Worm (Caenorhabditis elegans) whole organism, L1 larva: Measurements from ENCODE around the gene mdt-1.2.
A peak's percentile ranks its signal among the peaks of the same experiment; 100 is the strongest.

Source experiments
- C34B4.2 ChIP-seq: sonication (generic microtip); optimal IDR thresholded peaks from 2 replicates; lab custom pipeline; 2017; ENCODE audit warnings: mild to moderate bottlenecking, missing genetic modification characterization, missing compliant biosample characterization
- F16B12.6 ChIP-seq: fragments of 150-350 bp; optimal IDR thresholded peaks from 2 replicates; lab custom pipeline; 2014; ENCODE audit warnings: missing biosample characterization, missing genetic modification characterization
- Y116A8C.19 ChIP-seq: sonication (generic microtip); optimal IDR thresholded peaks from 2 replicates; lab custom pipeline; 2016; ENCODE audit warnings: missing compliant biosample characterization, missing genetic modification characterization, borderline replicate concordance
- aha-1 ChIP-seq: fragments of 150-350 bp; optimal IDR thresholded peaks from 2 replicates; lab custom pipeline; 2014; ENCODE audit warnings: missing biosample characterization, missing genetic modification characterization
- blmp-1 ChIP-seq: fragments of 150-350 bp; optimal IDR thresholded peaks from 2 replicates; lab custom pipeline; 2014; ENCODE audit warnings: missing biosample characterization, missing genetic modification characterization
- ceh-63 ChIP-seq: fragments of 200-800 bp; sonication (Bioruptor generic); optimal IDR thresholded peaks from 2 replicates; lab custom pipeline; 2018; ENCODE audit warnings: mild to moderate bottlenecking, missing genetic modification characterization, missing compliant biosample characterization
- ceh-8 ChIP-seq: fragments of 200-800 bp; sonication (Bioruptor generic); optimal IDR thresholded peaks from 2 replicates; lab custom pipeline; 2018; ENCODE audit warnings: mild to moderate bottlenecking, missing genetic modification characterization, moderate library complexity, missing compliant biosample characterization
- ceh-82 ChIP-seq, 3 experiments: fragments of 150-350 bp in 1 of 3; sonication (generic microtip) in 2 of 3; optimal IDR thresholded peaks; 2 replicates each; lab custom pipeline; 2014 to 2017; ENCODE audit warnings: missing biosample characterization in 3 of 3, missing genetic modification characterization in 3 of 3
- ceh-90 ChIP-seq: sonication (generic microtip); optimal IDR thresholded peaks from 2 replicates; lab custom pipeline; 2016; ENCODE audit warnings: missing genetic modification characterization, missing compliant biosample characterization
- dsc-1 ChIP-seq: sonication (generic microtip); optimal IDR thresholded peaks from 2 replicates; lab custom pipeline; 2016; ENCODE audit warnings: mild to moderate bottlenecking, missing genetic modification characterization, missing compliant biosample characterization
- efl-1 ChIP-seq, 4 experiments: fragments of 150-350 bp; optimal IDR thresholded peaks in 3 of 4; peaks in 1 of 4; 1 replicate in 1 of 4; 2 replicates in 3 of 4; lab custom pipeline; 2014; ENCODE audit warnings: missing biosample characterization in 2 of 4, missing genetic modification characterization in 2 of 4, missing genetic modification reagents in 2 of 4
- efl-3 ChIP-seq: fragments of 200-800 bp; sonication (Bioruptor generic); optimal IDR thresholded peaks from 2 replicates; lab custom pipeline; 2018; ENCODE audit warnings: mild to moderate bottlenecking, missing genetic modification characterization, missing compliant biosample characterization
- egl-27 ChIP-seq, 2 experiments: fragments of 150-350 bp in 1 of 2; sonication (generic microtip); optimal IDR thresholded peaks; 3 replicates each; lab custom pipeline; 2017 to 2018; ENCODE audit warnings: missing biosample characterization in 2 of 2, missing genetic modification characterization in 2 of 2, missing genetic modification reagents in 2 of 2
- elt-2 ChIP-seq: sonication (generic microtip); optimal IDR thresholded peaks from 2 replicates; lab custom pipeline; 2016; ENCODE audit warnings: missing genetic modification characterization, mild to moderate bottlenecking, inconsistent platforms, missing compliant biosample characterization, missing genetic modification reagents
- fkh-10 ChIP-seq: sonication (generic microtip); optimal IDR thresholded peaks from 2 replicates; lab custom pipeline; 2017; ENCODE audit warnings: missing biosample characterization, missing genetic modification reagents, missing genetic modification characterization
- fkh-8 ChIP-seq: sonication (generic microtip); optimal IDR thresholded peaks from 2 replicates; lab custom pipeline; 2016; ENCODE audit warnings: mild to moderate bottlenecking, missing genetic modification characterization, missing compliant biosample characterization
- hlh-17 ChIP-seq: fragments of 200-800 bp; sonication (Bioruptor generic); optimal IDR thresholded peaks from 2 replicates; lab custom pipeline; 2018; ENCODE audit warnings: missing genetic modification characterization, mild to moderate bottlenecking, missing compliant biosample characterization, moderate library complexity, borderline replicate concordance
- hlh-4 ChIP-seq: sonication (generic microtip); optimal IDR thresholded peaks from 2 replicates; lab custom pipeline; 2016; ENCODE audit warnings: mild to moderate bottlenecking, missing genetic modification characterization, missing compliant biosample characterization
- hpl-2 ChIP-seq: fragments of 150-350 bp; optimal IDR thresholded peaks from 2 replicates; lab custom pipeline; 2014; ENCODE audit warnings: missing biosample characterization, missing genetic modification reagents, missing genetic modification characterization
- irx-1 ChIP-seq: sonication (generic microtip); optimal IDR thresholded peaks from 2 replicates; lab custom pipeline; 2016; ENCODE audit warnings: missing genetic modification characterization, missing compliant biosample characterization
- isw-1 ChIP-seq: fragments of 200-800 bp; sonication (Bioruptor generic); IDR thresholded peaks from 2 replicates; pipeline ENCODE4 v1.3.6; 2022; ENCODE audit warnings: missing genetic modification characterization, missing compliant biosample characterization
- lin-15B ChIP-seq: fragments of 150-350 bp; sonication (generic microtip); optimal IDR thresholded peaks from 3 replicates; lab custom pipeline; 2014; ENCODE audit warnings: missing biosample characterization, missing genetic modification characterization
- lin-35 ChIP-seq, 2 experiments: fragments of 150-350 bp; optimal IDR thresholded peaks; 2 replicates each; lab custom pipeline; 2014; ENCODE audit warnings: missing biosample characterization in 2 of 2, missing genetic modification characterization in 2 of 2, missing genetic modification reagents in 2 of 2
- lin-39 ChIP-seq: fragments of 150-350 bp; optimal IDR thresholded peaks from 2 replicates; lab custom pipeline; 2014; ENCODE audit warnings: missing biosample characterization, missing genetic modification reagents, missing genetic modification characterization
- lir-3 ChIP-seq: sonication (generic microtip); optimal IDR thresholded peaks from 2 replicates; lab custom pipeline; 2016; ENCODE audit warnings: mild to moderate bottlenecking, missing genetic modification characterization, moderate library complexity, missing compliant biosample characterization; ENCODE audit not compliant: poor library complexity
- mab-9 ChIP-seq: fragments of 200-800 bp; sonication (Bioruptor generic); IDR thresholded peaks from 2 replicates; pipeline ENCODE4 v1.3.6; 2022; ENCODE audit warnings: missing genetic modification reagents, missing genetic modification characterization, missing compliant biosample characterization
- mef-2 ChIP-seq: fragments of 150-350 bp; optimal IDR thresholded peaks from 2 replicates; lab custom pipeline; 2014; ENCODE audit warnings: missing biosample characterization, missing genetic modification characterization
- nhr-11 ChIP-seq: fragments of 150-350 bp; optimal IDR thresholded peaks from 2 replicates; lab custom pipeline; 2014; ENCODE audit warnings: missing biosample characterization, missing genetic modification characterization
- nhr-20 ChIP-seq: sonication (generic microtip); optimal IDR thresholded peaks from 2 replicates; lab custom pipeline; 2016; ENCODE audit warnings: mild to moderate bottlenecking, missing genetic modification characterization, missing compliant biosample characterization
- nhr-28 ChIP-seq: fragments of 150-350 bp; optimal IDR thresholded peaks from 2 replicates; lab custom pipeline; 2014; ENCODE audit warnings: missing biosample characterization, missing genetic modification characterization
- nhr-71 ChIP-seq: sonication (generic microtip); optimal IDR thresholded peaks from 2 replicates; lab custom pipeline; 2016; ENCODE audit warnings: mild to moderate bottlenecking, missing genetic modification characterization, moderate library complexity, missing compliant biosample characterization
- nhr-76 ChIP-seq: sonication (generic microtip); optimal IDR thresholded peaks from 2 replicates; lab custom pipeline; 2017; ENCODE audit warnings: missing biosample characterization, missing genetic modification characterization
- nhr-77 ChIP-seq: fragments of 150-350 bp; optimal IDR thresholded peaks from 2 replicates; lab custom pipeline; 2014; ENCODE audit warnings: missing biosample characterization, missing genetic modification characterization
- nhr-90 ChIP-seq: sonication (generic microtip); optimal IDR thresholded peaks from 2 replicates; lab custom pipeline; 2016; ENCODE audit warnings: mild to moderate bottlenecking, missing genetic modification characterization, missing compliant biosample characterization; ENCODE audit not compliant: poor library complexity
- pax-3 ChIP-seq: fragments of 200-800 bp; sonication (Bioruptor generic); optimal IDR thresholded peaks from 2 replicates; lab custom pipeline; 2018; ENCODE audit warnings: mild to moderate bottlenecking, missing genetic modification characterization, moderate library complexity, missing compliant biosample characterization
- pqm-1 ChIP-seq: sonication (generic microtip); optimal IDR thresholded peaks from 3 replicates; lab custom pipeline; 2017; ENCODE audit warnings: missing biosample characterization, missing genetic modification characterization
- skn-1 ChIP-seq: fragments of 150-350 bp; optimal IDR thresholded peaks from 2 replicates; lab custom pipeline; 2014; ENCODE audit warnings: missing biosample characterization, missing genetic modification characterization
- snpc-4 ChIP-seq: fragments of 150-350 bp; optimal IDR thresholded peaks from 2 replicates; lab custom pipeline; 2014; ENCODE audit warnings: missing biosample characterization, missing genetic modification characterization
- sox-4 ChIP-seq: sonication (generic microtip); optimal IDR thresholded peaks from 2 replicates; lab custom pipeline; 2016; ENCODE audit warnings: missing genetic modification characterization, missing compliant biosample characterization
- tbx-2 ChIP-seq: sonication (generic microtip); optimal IDR thresholded peaks from 2 replicates; lab custom pipeline; 2016; ENCODE audit warnings: missing genetic modification characterization, missing compliant biosample characterization
- tlp-1 ChIP-seq: fragments of 150-350 bp; optimal IDR thresholded peaks from 2 replicates; lab custom pipeline; 2014; ENCODE audit warnings: missing biosample characterization, missing genetic modification characterization
- unc-98 ChIP-seq: fragments of 200-800 bp; sonication (Bioruptor generic); IDR thresholded peaks from 2 replicates; pipeline ENCODE4 v1.3.6; 2022; ENCODE audit warnings: missing genetic modification characterization, missing compliant biosample characterization
- xbp-1 ChIP-seq: sonication (generic microtip); optimal IDR thresholded peaks from 2 replicates; lab custom pipeline; 2016; ENCODE audit warnings: missing genetic modification characterization, missing compliant biosample characterization
- zag-1 ChIP-seq: fragments of 150-350 bp; optimal IDR thresholded peaks from 2 replicates; lab custom pipeline; 2014; ENCODE audit warnings: missing biosample characterization, missing genetic modification characterization

The mdt-1.2 gene

ce11 chrX:17138060-17138557 lies 13.2 kb upstream of the mdt-1.2 start, which contains the start of gene cnp-3 (continued):
- TF ChIP-seq ceh-90 (tag; lab: Kevin White, UChicago) (no peak), hlh-17 (no peak), hpl-2 (GFP tag; lab: Kevin White, UChicago) (no peak), aha-1 (tag; lab: Kevin White, UChicago) (no peak), mef-2 (tag; lab: Kevin White, UChicago) (no peak), snpc-4 (tag; lab: Kevin White, UChicago) (no peak), dsc-1 (no peak), lin-15B (tag; lab: Kevin White, UChicago) (no peak), isw-1 (no peak), sox-4 (no peak), ceh-8 (GFP tag; lab: Kevin White, UChicago) (no peak), F16B12.6 (tag; lab: Kevin White, UChicago) (no peak), fkh-8 (tag; lab: Kevin White, UChicago) (no peak), C34B4.2 (no peak), nhr-77 (no peak), blmp-1 (tag; lab: Kevin White, UChicago) (peak; percentile 73), egl-27 (tag; optimal IDR thresholded peaks at IDR 0.05; lab: Kevin White, UChicago) (no peak), tlp-1 (tag; lab: Kevin White, UChicago) (no peak), skn-1 (tag; lab: Kevin White, UChicago) (peak; percentile 82), pqm-1 (tag; lab: Kevin White, UChicago) (no peak), Y116A8C.19 (tag; lab: Kevin White, UChicago) (no peak), efl-3 (GFP tag; lab: Kevin White, UChicago) (no peak), ceh-82 (tag; optimal IDR thresholded peaks at IDR 0.05; lab: Kevin White, UChicago) (no peak), lir-3 (no peak), ceh-63 (GFP tag; lab: Kevin White, UChicago) (no peak), unc-98 (GFP tag; lab: Robert Waterston, UW) (no peak), mab-9 (GFP tag; lab: Robert Waterston, UW) (no peak), nhr-11 (no peak), xbp-1 (tag; lab: Kevin White, UChicago) (no peak), hlh-4 (no peak), zag-1 (tag; lab: Kevin White, UChicago) (no peak), lin-39 (tag; lab: Kevin White, UChicago) (no peak), nhr-28 (tag; lab: Kevin White, UChicago) (no peak), pax-3 (tag; lab: Kevin White, UChicago) (no peak), tbx-2 (tag; lab: Kevin White, UChicago) (peak; percentile 31), fkh-10 (GFP tag; lab: Kevin White, UChicago) (no peak)
- TF ChIP-seq, all 84 proteins: peak for 14

ce11 chrX:17139204-17139780 lies 12.0 kb upstream of the mdt-1.2 start:
- TF ChIP-seq elt-2 (tag; lab: Kevin White, UChicago), result peak; percentile 86
- peak in 1 of 2 experiments; percentile 49 for TF ChIP-seq lin-35 (GFP tag; optimal IDR thresholded peaks at IDR 0.05; lab: Kevin White, UChicago)
- TF ChIP-seq nhr-90 (tag; lab: Kevin White, UChicago), result peak; percentile 29
- TF ChIP-seq nhr-76 (tag; lab: Kevin White, UChicago), result no peak
- no peak for TF ChIP-seq efl-1 (optimal IDR thresholded peaks at IDR 0.05; lab: Kevin White, UChicago)
- TF ChIP-seq efl-1 (GFP tag; optimal IDR thresholded peaks at IDR 0.05 in 1 of 2; lab: Kevin White, UChicago), result peak in 1 of 2 experiments; percentile 16
- TF ChIP-seq nhr-71, result peak; percentile 21
- no peak for TF ChIP-seq irx-1 (tag; lab: Kevin White, UChicago)
- TF ChIP-seq nhr-20 (tag; lab: Kevin White, UChicago), result peak; percentile 61
- no peak for TF ChIP-seq zag-1 (tag; lab: Kevin White, UChicago)
